Fruit fly (Drosophila melanogaster): ENCODE data around the gene CG10702.

The CG10702 gene

dm6 chr2L:19104383-19104782 lies 34.7 kb upstream of the CG10702 start:
- TF ChIP-seq CG33017 (tag; optimal IDR thresholded peaks at IDR 0.05) (no peak), CG5204 (GFP tag; optimal IDR thresholded peaks at IDR 0.05) (no peak), cnc (optimal IDR thresholded peaks at IDR 0.05) (no peak)

- TF ChIP-seq Clk (GFP tag; optimal IDR thresholded peaks at IDR 0.05) (no peak), CG14711 (tag; optimal IDR thresholded peaks at IDR 0.05) (no peak), CG12768 (GFP tag; optimal IDR thresholded peaks at IDR 0.05) (no peak), CG33017 (tag; optimal IDR thresholded peaks at IDR 0.05) (no peak)
Observed at dm6 chr2L:19103176-19103921, 33.7 kb upstream of the CG10702 start.

- TF ChIP-seq ovo (GFP tag; optimal IDR thresholded peaks at IDR 0.05), result no peak
- no peak for TF ChIP-seq CG11617 (GFP tag; optimal IDR thresholded peaks at IDR 0.05)
Observed at dm6 chr2L:19101744-19102143, 32.1 kb upstream of the CG10702 start, which contains the start of the genes CG17344 and CG43731. TSS of gene CG17344 (plus strand) at chr2L:19102044. TSS of gene CG43731 (plus strand) at chr2L:19102044.

- TF ChIP-seq Crg-1 (GFP tag; optimal IDR thresholded peaks at IDR 0.05), result no peak
- peak; percentile 58 for TF ChIP-seq cic (GFP tag; optimal IDR thresholded peaks at IDR 0.05)
- TF ChIP-seq CG14711 (tag; optimal IDR thresholded peaks at IDR 0.05), result no peak
- no peak for TF ChIP-seq tj (GFP tag; optimal IDR thresholded peaks at IDR 0.05)
Observed at dm6 chr2L:19098668-19099067, 29.0 kb upstream of the CG10702 start.

dm6 chr2L:19097374-19097773 lies 27.7 kb upstream of the CG10702 start:
- TF ChIP-seq cnc (optimal IDR thresholded peaks at IDR 0.05), result no peak
- TF ChIP-seq ovo (GFP tag; optimal IDR thresholded peaks at IDR 0.05), result no peak
- TF ChIP-seq CG7101 (tag; optimal IDR thresholded peaks at IDR 0.05), result no peak
- TF ChIP-seq Clk (GFP tag; optimal IDR thresholded peaks at IDR 0.05), result no peak
- TF ChIP-seq cic (GFP tag; optimal IDR thresholded peaks at IDR 0.05), result no peak
- no peak for TF ChIP-seq toe (GFP tag; optimal IDR thresholded peaks at IDR 0.05)
- no peak for TF ChIP-seq Hr96 (GFP tag; optimal IDR thresholded peaks at IDR 0.05)
- no peak for TF ChIP-seq pad (GFP tag; optimal IDR thresholded peaks at IDR 0.05)
- TF ChIP-seq CG33017 (tag; optimal IDR thresholded peaks at IDR 0.05), result no peak
- no peak for TF ChIP-seq Mnt (GFP tag; optimal IDR thresholded peaks at IDR 0.05)
- TF ChIP-seq CG14711 (tag; optimal IDR thresholded peaks at IDR 0.05), result no peak

dm6 chr2L:19096361-19096760 lies 26.7 kb upstream of the CG10702 start:
- TF ChIP-seq CG7101 (tag; optimal IDR thresholded peaks at IDR 0.05), result no peak
- TF ChIP-seq cic (GFP tag; optimal IDR thresholded peaks at IDR 0.05), result no peak
- no peak for TF ChIP-seq ovo (GFP tag; optimal IDR thresholded peaks at IDR 0.05)
- TF ChIP-seq tj (GFP tag; optimal IDR thresholded peaks at IDR 0.05), result no peak
- no peak for TF ChIP-seq Hr96 (GFP tag; optimal IDR thresholded peaks at IDR 0.05)
- no peak for TF ChIP-seq Mnt (GFP tag; optimal IDR thresholded peaks at IDR 0.05)
- TF ChIP-seq CG7045 (GFP tag; optimal IDR thresholded peaks at IDR 0.05), result no peak

- TF ChIP-seq cic (GFP tag; optimal IDR thresholded peaks at IDR 0.05) (no peak), Clk (GFP tag; optimal IDR thresholded peaks at IDR 0.05) (no peak), ovo (GFP tag; optimal IDR thresholded peaks at IDR 0.05) (no peak), CG33017 (tag; optimal IDR thresholded peaks at IDR 0.05) (no peak), CG1620 (GFP tag; optimal IDR thresholded peaks at IDR 0.05) (no peak), CG12768 (GFP tag; optimal IDR thresholded peaks at IDR 0.05) (no peak), kay (GFP tag; ENCODE audit: borderline replicate concordance) (no peak), Hr96 (GFP tag; optimal IDR thresholded peaks at IDR 0.05) (no peak), CG14711 (tag; optimal IDR thresholded peaks at IDR 0.05) (no peak), CG5204 (GFP tag; optimal IDR thresholded peaks at IDR 0.05) (no peak), CG7101 (tag; optimal IDR thresholded peaks at IDR 0.05) (no peak), bab1 (GFP tag; optimal IDR thresholded peaks at IDR 0.05) (no peak), cnc (optimal IDR thresholded peaks at IDR 0.05) (no peak), pad (GFP tag; optimal IDR thresholded peaks at IDR 0.05) (no peak), Crg-1 (GFP tag; optimal IDR thresholded peaks at IDR 0.05) (no peak), Mnt (GFP tag; optimal IDR thresholded peaks at IDR 0.05) (no peak)
Observed at dm6 chr2L:19093868-19094267, 24.2 kb upstream of the CG10702 start.

dm6 chr2L:19089385-19089784 lies 19.7 kb upstream of the CG10702 start:
- no peak for TF ChIP-seq pad (GFP tag; optimal IDR thresholded peaks at IDR 0.05)
- TF ChIP-seq CG33017 (tag; optimal IDR thresholded peaks at IDR 0.05), result no peak
- TF ChIP-seq CG7101 (tag; optimal IDR thresholded peaks at IDR 0.05), result no peak
- no peak for TF ChIP-seq Hr96 (GFP tag; optimal IDR thresholded peaks at IDR 0.05)
- no peak for TF ChIP-seq Clk (GFP tag; optimal IDR thresholded peaks at IDR 0.05)
- no peak for TF ChIP-seq tj (GFP tag; optimal IDR thresholded peaks at IDR 0.05)
- no peak for TF ChIP-seq CG12768 (GFP tag; optimal IDR thresholded peaks at IDR 0.05)
- TF ChIP-seq CG7045 (GFP tag; optimal IDR thresholded peaks at IDR 0.05), result no peak
- TF ChIP-seq toe (GFP tag; optimal IDR thresholded peaks at IDR 0.05), result no peak
- TF ChIP-seq CG5204 (GFP tag; optimal IDR thresholded peaks at IDR 0.05), result no peak
- TF ChIP-seq CG1620 (GFP tag; optimal IDR thresholded peaks at IDR 0.05), result no peak
- no peak for TF ChIP-seq ovo (GFP tag; optimal IDR thresholded peaks at IDR 0.05)
- TF ChIP-seq cic (GFP tag; optimal IDR thresholded peaks at IDR 0.05), result no peak
- TF ChIP-seq cnc (optimal IDR thresholded peaks at IDR 0.05), result no peak
- TF ChIP-seq bab1 (GFP tag; optimal IDR thresholded peaks at IDR 0.05), result no peak
- TF ChIP-seq CG14711 (tag; optimal IDR thresholded peaks at IDR 0.05), result no peak
- TF ChIP-seq Mnt (GFP tag; optimal IDR thresholded peaks at IDR 0.05), result no peak
- no peak for TF ChIP-seq Crg-1 (GFP tag; optimal IDR thresholded peaks at IDR 0.05)
